Worm (Caenorhabditis elegans) whole organism, young adult: ENCODE results near the gene C06A1.7.

Experiments
- B0035.1 ChIP-seq: sonication (generic microtip); optimal IDR thresholded peaks from 2 replicates; lab custom pipeline; 2016; ENCODE audit warnings: missing genetic modification characterization, mild to moderate bottlenecking, missing compliant biosample characterization, missing genotype, missing genetic modification reagents
- B0336.3 ChIP-seq: fragments of 200-800 bp; sonication (Bioruptor generic); IDR thresholded peaks from 2 replicates; pipeline ENCODE4 v1.3.6; 2022; ENCODE audit warnings: missing genetic modification characterization, missing compliant biosample characterization
- F10E7.11 ChIP-seq: sonication (generic microtip); optimal IDR thresholded peaks from 2 replicates; lab custom pipeline; 2017; ENCODE audit warnings: mild to moderate bottlenecking, missing genetic modification characterization, moderate library complexity, missing compliant biosample characterization
- F22D6.2 ChIP-seq: sonication (generic microtip); optimal IDR thresholded peaks from 2 replicates; lab custom pipeline; 2016; ENCODE audit warnings: mild to moderate bottlenecking, missing genetic modification characterization, missing compliant biosample characterization
- F23B12.7 ChIP-seq: sonication (generic microtip); optimal IDR thresholded peaks from 2 replicates; lab custom pipeline; 2017; ENCODE audit warnings: missing genetic modification characterization, mild to moderate bottlenecking, missing compliant biosample characterization, antibody characterized with exemption, moderate library complexity; ENCODE audit not compliant: insufficient read depth
- F33H1.4 ChIP-seq: fragments of 200-800 bp; sonication (Bioruptor generic); IDR thresholded peaks from 2 replicates; pipeline ENCODE4 v1.3.6; 2022; ENCODE audit warnings: missing genetic modification reagents, missing genetic modification characterization, missing compliant biosample characterization
- F52B5.7 ChIP-seq: sonication (generic microtip); optimal IDR thresholded peaks from 2 replicates; lab custom pipeline; 2016; ENCODE audit warnings: mild to moderate bottlenecking, missing genetic modification characterization, missing compliant biosample characterization
- F55B11.4 ChIP-seq: sonication (generic microtip); optimal IDR thresholded peaks from 2 replicates; lab custom pipeline; 2016; ENCODE audit warnings: missing compliant biosample characterization, missing genetic modification characterization, borderline replicate concordance; ENCODE audit not compliant: insufficient read depth
- F57C9.4 ChIP-seq: sonication (generic microtip); optimal IDR thresholded peaks from 2 replicates; lab custom pipeline; 2017; ENCODE audit warnings: mild to moderate bottlenecking, missing genetic modification characterization, missing compliant biosample characterization
- K12H6.12 ChIP-seq: fragments of 200-800 bp; sonication (Bioruptor generic); optimal IDR thresholded peaks from 2 replicates; lab custom pipeline; 2018; ENCODE audit warnings: mild to moderate bottlenecking, missing genetic modification characterization, missing compliant biosample characterization
- Y67H2A.10 ChIP-seq: fragments of 200-800 bp; sonication (Bioruptor generic); conservative IDR thresholded peaks from 2 replicates; pipeline ENCODE4 v1.3.6; 2022; ENCODE audit warnings: missing genetic modification reagents, missing genetic modification characterization, missing compliant biosample characterization
- ZK185.1 ChIP-seq: sonication (generic microtip); optimal IDR thresholded peaks from 2 replicates; lab custom pipeline; 2016; ENCODE audit warnings: mild to moderate bottlenecking, missing genetic modification characterization, missing compliant biosample characterization; ENCODE audit not compliant: poor library complexity, severe bottlenecking
- aptf-3 ChIP-seq: fragments of 200-800 bp; sonication (Bioruptor generic); IDR thresholded peaks from 2 replicates; pipeline ENCODE4 v1.3.6; 2022; ENCODE audit warnings: missing genetic modification characterization, missing compliant biosample characterization
- athp-1 ChIP-seq: sonication (generic microtip); optimal IDR thresholded peaks from 2 replicates; lab custom pipeline; 2017; ENCODE audit warnings: mild to moderate bottlenecking, missing genetic modification characterization, missing compliant biosample characterization
- attf-3 ChIP-seq: fragments of 200-800 bp; sonication (Bioruptor generic); conservative IDR thresholded peaks from 2 replicates; pipeline ENCODE4 v1.3.6; 2022; ENCODE audit warnings: missing genetic modification reagents, missing genetic modification characterization, missing compliant biosample characterization
- attf-6 ChIP-seq: fragments of 200-800 bp; sonication (Bioruptor generic); IDR thresholded peaks from 2 replicates; pipeline ENCODE4 v1.3.6; 2022; ENCODE audit warnings: missing genetic modification reagents, missing genetic modification characterization, missing compliant biosample characterization
- bed-2 ChIP-seq: fragments of 200-800 bp; sonication (Bioruptor generic); IDR thresholded peaks from 2 replicates; pipeline ENCODE4 v1.3.6; 2022; ENCODE audit warnings: missing genetic modification reagents, missing genetic modification characterization, missing compliant biosample characterization
- ccch-3 ChIP-seq: fragments of 200-800 bp; sonication (Bioruptor generic); optimal IDR thresholded peaks from 2 replicates; lab custom pipeline; 2018; ENCODE audit warnings: mild to moderate bottlenecking, missing genetic modification characterization, missing compliant biosample characterization
- cebp-1 ChIP-seq, 2 experiments: fragments of 200-800 bp in 1 of 2; sonication (Bioruptor generic) in 1 of 2; sonication (generic microtip) in 1 of 2; IDR thresholded peaks in 1 of 2; optimal IDR thresholded peaks in 1 of 2; 2 replicates each; pipeline versions ENCODE4 v1.3.6 to Lab custom; 2017 to 2022; ENCODE audit warnings: missing compliant biosample characterization in 2 of 2, missing genetic modification characterization in 2 of 2, mild to moderate bottlenecking in 1 of 2, missing genetic modification reagents in 1 of 2, moderate library complexity in 1 of 2
- ceh-27 ChIP-seq: fragments of 200-800 bp; sonication (Bioruptor generic); optimal IDR thresholded peaks from 2 replicates; lab custom pipeline; 2018; ENCODE audit warnings: mild to moderate bottlenecking, missing genetic modification characterization, moderate library complexity, missing compliant biosample characterization
- ceh-58 ChIP-seq: fragments of 200-800 bp; sonication (Bioruptor generic); IDR thresholded peaks from 2 replicates; pipeline ENCODE4 v1.3.6; 2022; ENCODE audit warnings: missing genetic modification characterization, missing compliant biosample characterization
- ceh-91 ChIP-seq: fragments of 200-800 bp; sonication (Bioruptor generic); IDR thresholded peaks from 2 replicates; pipeline ENCODE4 v1.3.6; 2022; ENCODE audit warnings: missing genetic modification reagents, missing genetic modification characterization, missing compliant biosample characterization
- gei-17 ChIP-seq: fragments of 200-800 bp; sonication (Bioruptor generic); optimal IDR thresholded peaks from 2 replicates; lab custom pipeline; 2018; ENCODE audit warnings: mild to moderate bottlenecking, missing genetic modification characterization, missing compliant biosample characterization
- hrde-1 ChIP-seq: sonication (generic microtip); optimal IDR thresholded peaks from 2 replicates; lab custom pipeline; 2016; ENCODE audit warnings: missing genetic modification characterization, mild to moderate bottlenecking, missing compliant biosample characterization, moderate library complexity, missing genotype, missing genetic modification reagents, borderline replicate concordance
- hsf-1 ChIP-seq: fragments of 200-800 bp; sonication (Bioruptor generic); IDR thresholded peaks from 2 replicates; pipeline ENCODE4 v1.3.6; 2022; ENCODE audit warnings: missing genetic modification reagents, missing genetic modification characterization, missing compliant biosample characterization
- lin-26 ChIP-seq: fragments of 200-800 bp; sonication (Bioruptor generic); IDR thresholded peaks from 2 replicates; pipeline ENCODE4 v1.3.6; 2022; ENCODE audit warnings: missing genetic modification reagents, missing genetic modification characterization, missing compliant biosample characterization
- lin-35 ChIP-seq, 3 experiments: fragments of 150-350 bp in 2 of 3; sonication (generic microtip) in 1 of 3; optimal IDR thresholded peaks; 2 replicates each; lab custom pipeline; 2014 to 2018; ENCODE audit warnings: missing biosample characterization in 3 of 3, missing genetic modification characterization in 3 of 3, missing genetic modification reagents in 3 of 3
- lsl-1 ChIP-seq: fragments of 200-800 bp; sonication (Bioruptor generic); optimal IDR thresholded peaks from 2 replicates; lab custom pipeline; 2018; ENCODE audit warnings: mild to moderate bottlenecking, missing genetic modification characterization, moderate library complexity, missing compliant biosample characterization
- madf-3 ChIP-seq: fragments of 200-800 bp; sonication (Bioruptor generic); IDR thresholded peaks from 2 replicates; pipeline ENCODE4 v1.3.6; 2022; ENCODE audit warnings: missing genetic modification reagents, missing genetic modification characterization, missing compliant biosample characterization
- madf-6 ChIP-seq: fragments of 200-800 bp; sonication (Bioruptor generic); IDR thresholded peaks from 2 replicates; pipeline ENCODE4 v1.3.6; 2022; ENCODE audit warnings: missing genetic modification reagents, missing genetic modification characterization, missing compliant biosample characterization
- mcd-1 ChIP-seq: fragments of 200-800 bp; sonication (Bioruptor generic); IDR thresholded peaks from 2 replicates; pipeline ENCODE4 v1.3.6; 2022; ENCODE audit warnings: missing genetic modification reagents, missing genetic modification characterization, missing compliant biosample characterization
- mel-28 ChIP-seq: sonication (generic microtip); optimal IDR thresholded peaks from 2 replicates; lab custom pipeline; 2016; ENCODE audit warnings: borderline replicate concordance, mild to moderate bottlenecking, missing genetic modification characterization, missing compliant biosample characterization
- nhr-179 ChIP-seq: sonication (generic microtip); optimal IDR thresholded peaks from 2 replicates; lab custom pipeline; 2016; ENCODE audit warnings: mild to moderate bottlenecking, missing genetic modification characterization, missing compliant biosample characterization
- nhr-80 ChIP-seq: sonication (generic microtip); optimal IDR thresholded peaks from 2 replicates; lab custom pipeline; 2016; ENCODE audit warnings: missing genetic modification characterization, missing compliant biosample characterization
- nhr-90 ChIP-seq: sonication (generic microtip); optimal IDR thresholded peaks from 2 replicates; lab custom pipeline; 2016; ENCODE audit warnings: missing genotype, mild to moderate bottlenecking, missing genetic modification characterization, missing compliant biosample characterization
- pbrm-1 ChIP-seq: fragments of 200-800 bp; sonication (Bioruptor generic); IDR thresholded peaks from 2 replicates; pipeline ENCODE4 v1.3.6; 2022; ENCODE audit warnings: missing genetic modification reagents, missing genetic modification characterization, missing compliant biosample characterization
- pha-4 ChIP-seq: fragments of 150-350 bp; sonication (generic microtip); optimal IDR thresholded peaks from 2 replicates; lab custom pipeline; 2014; ENCODE audit warnings: missing biosample characterization, missing genetic modification reagents, missing genetic modification characterization
- rec-8 ChIP-seq, 2 experiments: sonication (generic microtip); optimal IDR thresholded peaks; 2 replicates each; lab custom pipeline; 2016; ENCODE audit warnings: mild to moderate bottlenecking in 2 of 2, missing genetic modification characterization in 2 of 2, missing genetic modification reagents in 2 of 2, missing genotype in 2 of 2, missing biosample characterization in 1 of 2, missing compliant biosample characterization in 1 of 2, moderate library complexity in 1 of 2
- snpc-3.4 ChIP-seq: sonication (generic microtip); optimal IDR thresholded peaks from 2 replicates; lab custom pipeline; 2017; ENCODE audit warnings: missing genetic modification characterization, mild to moderate bottlenecking, missing compliant biosample characterization, antibody characterized with exemption, moderate library complexity, missing genotype, missing genetic modification reagents
- sptf-2 ChIP-seq: fragments of 200-800 bp; sonication (Bioruptor generic); optimal IDR thresholded peaks from 2 replicates; lab custom pipeline; 2018; ENCODE audit warnings: mild to moderate bottlenecking, missing genetic modification characterization, missing compliant biosample characterization
- unc-62 ChIP-seq: fragments of 150-350 bp; optimal IDR thresholded peaks from 2 replicates; lab custom pipeline; 2014; ENCODE audit warnings: missing biosample characterization, missing genetic modification reagents, missing genetic modification characterization
- zfh-2 ChIP-seq: fragments of 200-800 bp; sonication (Bioruptor generic); conservative IDR thresholded peaks from 2 replicates; pipeline ENCODE4 v1.3.6; 2022; ENCODE audit warnings: missing genetic modification reagents, missing genetic modification characterization, missing compliant biosample characterization
- ztf-26 ChIP-seq: sonication (generic microtip); optimal IDR thresholded peaks from 2 replicates; lab custom pipeline; 2017; ENCODE audit warnings: missing genetic modification characterization, missing compliant biosample characterization
- ztf-28 ChIP-seq: fragments of 200-800 bp; sonication (Bioruptor generic); IDR thresholded peaks from 2 replicates; pipeline ENCODE4 v1.3.6; 2022; ENCODE audit warnings: missing genetic modification reagents, missing genetic modification characterization, missing compliant biosample characterization
- ztf-3 ChIP-seq: fragments of 200-800 bp; sonication (Bioruptor generic); optimal IDR thresholded peaks from 2 replicates; lab custom pipeline; 2018; ENCODE audit warnings: mild to moderate bottlenecking, missing genetic modification characterization, missing compliant biosample characterization

Gene C06A1.7

ce11 chrII:10543457-10544137 lies 21.1 kb upstream of the C06A1.7 start (continued):
- TF ChIP-seq athp-1 (tag; lab: Kevin White, UChicago) (no peak), F33H1.4 (GFP tag; lab: Robert Waterston, UW) (no peak), madf-3 (GFP tag; lab: Robert Waterston, UW) (peak; percentile 82; the same call in 1 of the 2 replicates), F10E7.11 (tag; lab: Kevin White, UChicago) (no peak), F55B11.4 (tag; lab: Kevin White, UChicago) (no peak), pha-4 (tag; lab: Kevin White, UChicago) (no peak), lsl-1 (peak; percentile 18), ztf-3 (GFP tag; lab: Kevin White, UChicago) (no peak), ceh-27 (GFP tag; lab: Kevin White, UChicago) (no peak), cebp-1 (GFP tag; IDR thresholded peaks at IDR 0.05; lab: Robert Waterston, UW) (peak; percentile 65), cebp-1 (tag; optimal IDR thresholded peaks at IDR 0.05; lab: Kevin White, UChicago) (peak; percentile 49), sptf-2 (GFP tag; lab: Kevin White, UChicago) (no peak), ceh-91 (GFP tag; lab: Robert Waterston, UW) (no peak), aptf-3 (0 out of 2 replicates have a peak, but pooled peaks have one; percentile 4), pbrm-1 (GFP tag; lab: Robert Waterston, UW) (no peak; the same call in 1 of the 2 replicates), rec-8 (tag; optimal IDR thresholded peaks at IDR 0.05; lab: Kevin White, UChicago) (no peak), zfh-2 (GFP tag; lab: Robert Waterston, UW) (no peak), hrde-1 (tag; lab: Kevin White, UChicago) (no peak), nhr-179 (tag; lab: Kevin White, UChicago) (no peak), nhr-80 (tag; lab: Kevin White, UChicago) (no peak), B0035.1 (tag; lab: Kevin White, UChicago) (no peak), attf-6 (GFP tag; lab: Robert Waterston, UW) (no peak), gei-17 (GFP tag; lab: Kevin White, UChicago) (no peak), hsf-1 (GFP tag; lab: Robert Waterston, UW) (peak; percentile 29; the same call in 1 of the 2 replicates), ccch-3 (GFP tag; lab: Kevin White, UChicago) (no peak), ZK185.1 (tag; lab: Kevin White, UChicago) (peak; percentile 36), F52B5.7 (tag; lab: Kevin White, UChicago) (peak; percentile 60), attf-3 (peak; percentile 39; the same call in 1 of the 2 replicates), madf-6 (peak; percentile 27; the same call in 1 of the 2 replicates), F23B12.7 (no peak), nhr-90 (tag; lab: Kevin White, UChicago) (no peak), lin-26 (GFP tag; lab: Robert Waterston, UW) (no peak; the same call in none of the 2 replicates), F57C9.4 (tag; lab: Kevin White, UChicago) (peak; percentile 66), mel-28 (tag; lab: Kevin White, UChicago) (no peak), ztf-28 (peak; percentile 40; the same call in 1 of the 2 replicates), snpc-3.4 (tag; lab: Kevin White, UChicago) (no peak), ztf-26 (peak; percentile 39), lin-35 (GFP tag; optimal IDR thresholded peaks at IDR 0.05; lab: Kevin White, UChicago) (peak in 1 of 3 experiments; percentile 23), B0336.3 (GFP tag; lab: Robert Waterston, UW) (no peak; the same call in 1 of the 2 replicates), ceh-58 (0 out of 2 replicates have a peak, but pooled peaks have one; percentile 78), mcd-1 (GFP tag; lab: Robert Waterston, UW) (no peak), bed-2 (no peak), unc-62 (GFP tag; lab: Kevin White, UChicago) (no peak), Y67H2A.10 (GFP tag; lab: Robert Waterston, UW) (no peak), F22D6.2 (no peak), K12H6.12 (tag; lab: Kevin White, UChicago) (peak; percentile 47)
